Worm (Caenorhabditis elegans) whole organism, L2 larva: ENCODE measurements around the gene col-85.

Source experiments
- C34F6.9 ChIP-seq: fragments of 150-350 bp; optimal IDR thresholded peaks from 2 replicates; lab custom pipeline; 2014; ENCODE audit warnings: missing biosample characterization, missing genetic modification characterization
- F13H6.1 ChIP-seq: sonication (generic microtip); optimal IDR thresholded peaks from 2 replicates; lab custom pipeline; 2016; ENCODE audit warnings: missing genetic modification characterization, missing compliant biosample characterization
- R02D3.7 ChIP-seq: fragments of 150-350 bp; optimal IDR thresholded peaks from 2 replicates; lab custom pipeline; 2014; ENCODE audit warnings: missing biosample characterization, missing genetic modification characterization
- Y55F3AM.14 ChIP-seq: fragments of 200-800 bp; sonication (Bioruptor generic); optimal IDR thresholded peaks from 2 replicates; lab custom pipeline; 2018; ENCODE audit warnings: mild to moderate bottlenecking, missing genetic modification characterization, missing compliant biosample characterization
- ZK546.5 ChIP-seq: sonication (generic microtip); optimal IDR thresholded peaks from 2 replicates; lab custom pipeline; 2017; ENCODE audit warnings: missing biosample characterization, missing genetic modification characterization
- alr-1 ChIP-seq: fragments of 150-350 bp; optimal IDR thresholded peaks from 2 replicates; lab custom pipeline; 2014; ENCODE audit warnings: missing biosample characterization, missing genetic modification characterization
- ama-1 ChIP-seq: fragments of 150-350 bp; optimal IDR thresholded peaks from 2 replicates; lab custom pipeline; 2018; ENCODE audit warnings: inconsistent platforms
- ceh-16 ChIP-seq: fragments of 150-350 bp; optimal IDR thresholded peaks from 2 replicates; lab custom pipeline; 2014; ENCODE audit warnings: missing biosample characterization, missing genetic modification characterization
- ceh-82 ChIP-seq: fragments of 150-350 bp; optimal IDR thresholded peaks from 2 replicates; lab custom pipeline; 2014; ENCODE audit warnings: missing biosample characterization, missing genetic modification characterization
- dmd-4 ChIP-seq: sonication (generic microtip); optimal IDR thresholded peaks from 2 replicates; lab custom pipeline; 2017; ENCODE audit warnings: missing biosample characterization, missing genetic modification characterization
- elt-1 ChIP-seq: fragments of 150-350 bp; optimal IDR thresholded peaks from 2 replicates; lab custom pipeline; 2014; ENCODE audit warnings: missing biosample characterization, missing genetic modification characterization
- fos-1 ChIP-seq: fragments of 150-350 bp; optimal IDR thresholded peaks from 2 replicates; lab custom pipeline; 2014; ENCODE audit warnings: missing biosample characterization, missing genetic modification characterization
- gmeb-1 ChIP-seq: fragments of 150-350 bp; optimal IDR thresholded peaks from 2 replicates; lab custom pipeline; 2014; ENCODE audit warnings: missing biosample characterization, missing genetic modification characterization
- lin-13 ChIP-seq: fragments of 150-350 bp; optimal IDR thresholded peaks from 2 replicates; lab custom pipeline; 2014; ENCODE audit warnings: missing biosample characterization, missing genetic modification reagents, missing genetic modification characterization
- lin-39 ChIP-seq: fragments of 150-350 bp; optimal IDR thresholded peaks from 2 replicates; lab custom pipeline; 2014; ENCODE audit warnings: missing biosample characterization, missing genetic modification reagents, missing genetic modification characterization
- mbf-1 ChIP-seq: sonication (generic microtip); optimal IDR thresholded peaks from 2 replicates; lab custom pipeline; 2017; ENCODE audit warnings: missing biosample characterization, missing genetic modification characterization
- mdl-1 ChIP-seq, 2 experiments: fragments of 150-350 bp in 1 of 2; sonication (generic microtip) in 1 of 2; optimal IDR thresholded peaks; 2 replicates each; lab custom pipeline; 2017; ENCODE audit warnings: missing biosample characterization in 2 of 2, missing genetic modification characterization in 2 of 2
- nhr-10 ChIP-seq: sonication (generic microtip); optimal IDR thresholded peaks from 2 replicates; lab custom pipeline; 2017; ENCODE audit warnings: missing biosample characterization, missing genetic modification characterization
- nhr-11 ChIP-seq: fragments of 150-350 bp; optimal IDR thresholded peaks from 2 replicates; lab custom pipeline; 2014; ENCODE audit warnings: missing biosample characterization, missing genetic modification characterization
- nhr-129 ChIP-seq: fragments of 150-350 bp; optimal IDR thresholded peaks from 2 replicates; lab custom pipeline; 2014; ENCODE audit warnings: missing biosample characterization, missing genetic modification characterization
- nhr-21 ChIP-seq: fragments of 150-350 bp; optimal IDR thresholded peaks from 2 replicates; lab custom pipeline; 2014; ENCODE audit warnings: missing biosample characterization, missing genetic modification characterization
- nhr-23 ChIP-seq: fragments of 150-350 bp; optimal IDR thresholded peaks from 2 replicates; lab custom pipeline; 2014; ENCODE audit warnings: missing biosample characterization, missing genetic modification reagents, missing genetic modification characterization
- nhr-25 ChIP-seq: fragments of 150-350 bp; sonication (generic microtip); optimal IDR thresholded peaks from 3 replicates; lab custom pipeline; 2014; ENCODE audit warnings: missing biosample characterization, missing genetic modification characterization
- nhr-6 ChIP-seq: fragments of 150-350 bp; optimal IDR thresholded peaks from 2 replicates; lab custom pipeline; 2014; ENCODE audit warnings: missing biosample characterization, missing genetic modification characterization
- nhr-77 ChIP-seq: fragments of 150-350 bp; optimal IDR thresholded peaks from 2 replicates; lab custom pipeline; 2014; ENCODE audit warnings: missing biosample characterization, missing genetic modification characterization
- peb-1 ChIP-seq: fragments of 150-350 bp; optimal IDR thresholded peaks from 2 replicates; lab custom pipeline; 2014; ENCODE audit warnings: missing biosample characterization, missing genetic modification characterization
- sem-4 ChIP-seq: fragments of 150-350 bp; optimal IDR thresholded peaks from 2 replicates; lab custom pipeline; 2014; ENCODE audit warnings: missing biosample characterization, missing genetic modification reagents, missing genetic modification characterization
- skn-1 ChIP-seq: sonication (generic microtip); optimal IDR thresholded peaks from 2 replicates; lab custom pipeline; 2017; ENCODE audit warnings: missing biosample characterization, missing genetic modification characterization
- sma-3 ChIP-seq: sonication (generic microtip); optimal IDR thresholded peaks from 2 replicates; lab custom pipeline; 2016; ENCODE audit warnings: missing genetic modification reagents, missing genetic modification characterization, missing compliant biosample characterization
- sma-9 ChIP-seq, 2 experiments: fragments of 150-350 bp in 1 of 2; sonication (generic microtip) in 1 of 2; optimal IDR thresholded peaks; 2 replicates each; lab custom pipeline; 2014 to 2016; ENCODE audit warnings: missing genetic modification characterization in 2 of 2, mild to moderate bottlenecking in 1 of 2, missing biosample characterization in 1 of 2, missing compliant biosample characterization in 1 of 2, missing genetic modification reagents in 1 of 2, moderate library complexity in 1 of 2
- snpc-4 ChIP-seq: fragments of 150-350 bp; optimal IDR thresholded peaks from 2 replicates; lab custom pipeline; 2014; ENCODE audit warnings: missing biosample characterization, missing genetic modification characterization
- unc-39 ChIP-seq: fragments of 150-350 bp; optimal IDR thresholded peaks from 2 replicates; lab custom pipeline; 2014; ENCODE audit warnings: missing biosample characterization, missing genetic modification characterization
- unc-55 ChIP-seq: fragments of 150-350 bp; sonication (generic microtip); optimal IDR thresholded peaks from 3 replicates; lab custom pipeline; 2014; ENCODE audit warnings: missing biosample characterization, missing genetic modification reagents, missing genetic modification characterization
- unc-62 ChIP-seq: fragments of 150-350 bp; optimal IDR thresholded peaks from 2 replicates; lab custom pipeline; 2014; ENCODE audit warnings: missing biosample characterization, missing genetic modification reagents, missing genetic modification characterization
- zag-1 ChIP-seq: fragments of 150-350 bp; optimal IDR thresholded peaks from 2 replicates; lab custom pipeline; 2014; ENCODE audit warnings: missing biosample characterization, missing genetic modification characterization
- ztf-11 ChIP-seq: sonication (generic microtip); optimal IDR thresholded peaks from 2 replicates; lab custom pipeline; 2017; ENCODE audit warnings: missing biosample characterization, missing genetic modification characterization
- ztf-4 ChIP-seq: fragments of 150-350 bp; optimal IDR thresholded peaks from 2 replicates; lab custom pipeline; 2014; ENCODE audit warnings: missing biosample characterization, missing genetic modification characterization

col-85 gene

ce11 chrII:12485060-12485459 lies 9.8 kb downstream of the col-85 start, which contains the start of gene F15A4.10:
Gene F15A4.10, minus strand, starts transcription at chrII:12485160.
- no peak for TF ChIP-seq F13H6.1 (tag; lab: Kevin White, UChicago)
- TF ChIP-seq dmd-4 (tag; lab: Kevin White, UChicago), result no peak
- TF ChIP-seq peb-1, result no peak
- TF ChIP-seq nhr-21 (tag; lab: Kevin White, UChicago), result no peak
- TF ChIP-seq sma-3 (GFP tag; lab: Kevin White, UChicago), result no peak
- TF ChIP-seq skn-1 (tag; lab: Kevin White, UChicago), result no peak
- no peak for TF ChIP-seq sem-4 (tag; lab: Kevin White, UChicago)
- TF ChIP-seq R02D3.7, result no peak
- no peak for TF ChIP-seq mdl-1 (tag; optimal IDR thresholded peaks at IDR 0.05; lab: Kevin White, UChicago)
- no peak for TF ChIP-seq nhr-129
- TF ChIP-seq unc-55 (GFP tag; lab: Kevin White, UChicago), result no peak
- TF ChIP-seq ztf-4 (tag; lab: Kevin White, UChicago), result no peak
- TF ChIP-seq ama-1, result no peak
- TF ChIP-seq alr-1 (tag; lab: Kevin White, UChicago), result no peak
- TF ChIP-seq lin-39, result no peak
- no peak for TF ChIP-seq ceh-82 (tag; lab: Kevin White, UChicago)
- no peak for TF ChIP-seq lin-13 (GFP tag; lab: Kevin White, UChicago)
- TF ChIP-seq sma-9 (GFP tag; optimal IDR thresholded peaks at IDR 0.05; lab: Kevin White, UChicago), result no peak
- no peak for TF ChIP-seq sma-9 (tag; optimal IDR thresholded peaks at IDR 0.05; lab: Kevin White, UChicago)
- TF ChIP-seq nhr-11, result no peak
- TF ChIP-seq, all 48 proteins: peak for 0

- TF ChIP-seq unc-62 (GFP tag; lab: Kevin White, UChicago), result no peak
- TF ChIP-seq lin-39, result no peak
- no peak for TF ChIP-seq sma-9 (GFP tag; optimal IDR thresholded peaks at IDR 0.05; lab: Kevin White, UChicago)
- TF ChIP-seq sma-9 (tag; optimal IDR thresholded peaks at IDR 0.05; lab: Kevin White, UChicago), result no peak
- TF ChIP-seq nhr-11, result no peak
- no peak for TF ChIP-seq sma-3 (GFP tag; lab: Kevin White, UChicago)
- no peak for TF ChIP-seq alr-1 (tag; lab: Kevin White, UChicago)
- no peak for TF ChIP-seq nhr-23 (tag; lab: Kevin White, UChicago)
- no peak for TF ChIP-seq nhr-10 (tag; lab: Kevin White, UChicago)
- no peak for TF ChIP-seq mdl-1 (tag; optimal IDR thresholded peaks at IDR 0.05; lab: Kevin White, UChicago)
- no peak for TF ChIP-seq C34F6.9 (tag; lab: Kevin White, UChicago)
- no peak for TF ChIP-seq zag-1 (tag; lab: Kevin White, UChicago)
- TF ChIP-seq elt-1 (tag; lab: Kevin White, UChicago), result no peak
- no peak for TF ChIP-seq gmeb-1 (tag; lab: Kevin White, UChicago)
- TF ChIP-seq fos-1 (tag; lab: Kevin White, UChicago), result no peak
- no peak for TF ChIP-seq dmd-4 (tag; lab: Kevin White, UChicago)
- TF ChIP-seq mbf-1 (tag; lab: Kevin White, UChicago), result no peak
- TF ChIP-seq snpc-4 (tag; lab: Kevin White, UChicago), result no peak
- TF ChIP-seq ztf-4 (tag; lab: Kevin White, UChicago), result no peak
- TF ChIP-seq nhr-6 (tag; lab: Kevin White, UChicago), result no peak
- TF ChIP-seq, all 48 proteins: peak for 0
Observed at ce11 chrII:12482622-12483021, 12.3 kb downstream of the col-85 start, which contains the start of gene fbxb-102. Gene fbxb-102, plus strand, starts transcription at chrII:12482922.

- TF ChIP-seq mdl-1 (tag; optimal IDR thresholded peaks at IDR 0.05; lab: Kevin White, UChicago), result no peak
- TF ChIP-seq Y55F3AM.14 (GFP tag; lab: Kevin White, UChicago), result no peak
- no peak for TF ChIP-seq F13H6.1 (tag; lab: Kevin White, UChicago)
- TF ChIP-seq ceh-82 (tag; lab: Kevin White, UChicago), result no peak
- no peak for TF ChIP-seq skn-1 (tag; lab: Kevin White, UChicago)
- TF ChIP-seq, all 48 proteins: peak for 0
Observed at ce11 chrII:12481645-12482044, 13.2 kb downstream of the col-85 start.

ce11 chrII:12480811-12481210 lies 14.1 kb downstream of the col-85 start, which contains the start of gene arrd-9:
Gene arrd-9, minus strand, starts transcription at chrII:12480911.
- TF ChIP-seq unc-39 (tag; lab: Kevin White, UChicago) (no peak), ZK546.5 (no peak), ztf-4 (tag; lab: Kevin White, UChicago) (no peak), skn-1 (tag; lab: Kevin White, UChicago) (no peak), nhr-25 (tag; lab: Kevin White, UChicago) (no peak), nhr-77 (no peak), nhr-11 (no peak), elt-1 (tag; lab: Kevin White, UChicago) (no peak), ceh-16 (no peak), ztf-11 (tag; lab: Kevin White, UChicago) (no peak), nhr-21 (tag; lab: Kevin White, UChicago) (no peak)
- TF ChIP-seq, all 48 proteins: peak for 0
